Fruit fly (Drosophila melanogaster): Measurements from ENCODE around the gene CG18178.

The CG18178 gene

DNA sequence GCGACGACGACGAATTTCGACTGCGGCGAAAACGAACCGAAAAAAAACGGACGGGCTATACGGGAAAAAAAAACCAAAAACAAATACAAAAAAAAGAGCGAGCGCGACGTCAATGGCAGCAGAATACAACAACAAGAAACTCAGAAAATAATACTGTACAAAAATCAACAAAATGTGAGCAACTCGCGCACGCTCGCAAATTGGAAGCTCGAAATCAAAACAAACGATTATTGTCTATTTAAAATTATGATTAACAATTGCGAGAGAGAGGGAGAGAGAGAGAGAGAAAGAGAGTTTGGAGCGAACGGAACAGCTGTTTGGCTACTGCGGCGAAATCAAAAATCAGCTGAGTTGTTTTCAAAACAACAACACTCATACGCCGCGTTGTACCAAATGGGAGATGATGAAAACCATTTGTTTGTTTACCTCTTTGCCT, 43.4 kb downstream of the CG18178 start (continued):
- TF ChIP-seq CG16779 (tag; optimal IDR thresholded peaks at IDR 0.05) (peak; percentile 72), CG11762 (GFP tag; optimal IDR thresholded peaks at IDR 0.05; ENCODE audit: insufficient read depth) (no peak), fkh (GFP tag; optimal IDR thresholded peaks at IDR 0.05) (peak; percentile 77), CG7368 (GFP tag; optimal IDR thresholded peaks at IDR 0.05) (no peak), spab (GFP tag; optimal IDR thresholded peaks at IDR 0.05) (no peak), Eip75B (GFP tag; optimal IDR thresholded peaks at IDR 0.05) (no peak), fd59A (GFP tag; optimal IDR thresholded peaks at IDR 0.05) (no peak), vri (GFP tag; optimal IDR thresholded peaks at IDR 0.05) (peak; percentile 90), OdsH (GFP tag; optimal IDR thresholded peaks at IDR 0.05) (no peak), esn (GFP tag; optimal IDR thresholded peaks at IDR 0.05) (peak; percentile 46)

DNA sequence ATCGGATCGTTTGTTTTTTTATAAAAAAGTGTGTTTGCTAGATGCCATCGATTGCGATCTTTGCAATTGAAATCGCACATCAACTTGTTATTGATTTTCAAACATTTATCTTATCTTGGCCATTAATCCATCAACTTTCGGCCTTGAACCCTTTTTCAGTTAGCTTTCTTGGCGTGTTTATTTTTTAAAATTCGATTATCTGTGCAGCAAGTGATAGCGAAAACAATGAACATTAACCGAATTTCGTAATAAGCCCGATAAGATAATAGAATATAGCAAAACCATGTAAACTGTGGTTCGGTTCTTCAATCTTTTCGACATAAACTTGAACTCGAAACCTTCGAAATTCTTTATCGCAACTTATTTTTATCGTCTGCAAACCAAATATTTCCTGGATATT, 44.6 kb downstream of the CG18178 start:
- TF ChIP-seq Eip93F (GFP tag; optimal IDR thresholded peaks at IDR 0.05), result peak; percentile 61
- no peak for TF ChIP-seq CG16779 (tag; optimal IDR thresholded peaks at IDR 0.05)
- no peak for TF ChIP-seq Ets21C (GFP tag; optimal IDR thresholded peaks at IDR 0.05)
- TF ChIP-seq Eip78C (GFP tag), result no peak
- TF ChIP-seq pdm3 (GFP tag; optimal IDR thresholded peaks at IDR 0.05), result no peak
- peak; percentile 95 for TF ChIP-seq vri (GFP tag; optimal IDR thresholded peaks at IDR 0.05)

DNA sequence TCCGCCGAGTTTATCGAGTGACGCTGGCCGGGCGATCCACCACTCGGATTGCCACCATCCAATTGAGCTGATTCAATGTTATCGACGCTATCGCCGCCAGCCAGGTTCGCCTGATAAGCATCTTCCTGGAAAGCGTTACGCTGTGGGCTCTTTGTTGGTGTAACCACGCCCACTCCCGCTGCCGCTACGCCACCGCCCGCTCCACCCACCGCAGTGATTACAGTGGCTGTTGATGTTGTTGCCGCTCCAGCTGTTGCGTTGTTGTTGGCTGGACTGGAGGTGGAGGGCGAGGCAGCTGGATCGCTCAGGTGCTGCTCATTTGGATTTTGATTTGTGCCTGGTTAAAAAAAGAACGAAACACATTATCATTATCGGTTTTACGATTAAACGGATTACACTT, 47.6 kb downstream of the CG18178 start:
- no peak for TF ChIP-seq spab (GFP tag; optimal IDR thresholded peaks at IDR 0.05)
- TF ChIP-seq CG16779 (tag; optimal IDR thresholded peaks at IDR 0.05), result no peak
- TF ChIP-seq Hr39 (GFP tag; optimal IDR thresholded peaks at IDR 0.05), result no peak
- no peak for TF ChIP-seq dsx (GFP tag; optimal IDR thresholded peaks at IDR 0.05; ENCODE audit: poor library complexity, severe bottlenecking)
- peak; percentile 48 for TF ChIP-seq svp (GFP tag)
- no peak for TF ChIP-seq Ets21C (GFP tag; optimal IDR thresholded peaks at IDR 0.05)
- TF ChIP-seq fd85E (GFP tag; optimal IDR thresholded peaks at IDR 0.05), result no peak
- no peak for TF ChIP-seq Blimp-1 (GFP tag; optimal IDR thresholded peaks at IDR 0.05)
- no peak for TF ChIP-seq cyc (GFP tag; optimal IDR thresholded peaks at IDR 0.05)
- no peak for TF ChIP-seq eg (GFP tag; IDR thresholded peaks at IDR 0.05)
- no peak for TF ChIP-seq Smox (GFP tag; optimal IDR thresholded peaks at IDR 0.05)
- no peak for TF ChIP-seq CG6792 (GFP tag; optimal IDR thresholded peaks at IDR 0.05)
- no peak for TF ChIP-seq Ets96B (tag; optimal IDR thresholded peaks at IDR 0.05)
- no peak for TF ChIP-seq CG31627 (GFP tag; optimal IDR thresholded peaks at IDR 0.05)
- peak; percentile 96 for TF ChIP-seq vri (GFP tag; optimal IDR thresholded peaks at IDR 0.05)
- TF ChIP-seq Met (GFP tag; optimal IDR thresholded peaks at IDR 0.05), result no peak
- no peak for TF ChIP-seq esn (GFP tag; optimal IDR thresholded peaks at IDR 0.05)
- no peak for TF ChIP-seq Sox102F (GFP tag; optimal IDR thresholded peaks at IDR 0.05)
- TF ChIP-seq Eip78C (GFP tag), result no peak
- no peak for TF ChIP-seq fkh (GFP tag; optimal IDR thresholded peaks at IDR 0.05)
- TF ChIP-seq Sox14 (GFP tag; optimal IDR thresholded peaks at IDR 0.05), result peak; percentile 87
- peak; percentile 54 for TF ChIP-seq Eip93F (GFP tag; optimal IDR thresholded peaks at IDR 0.05)
- TF ChIP-seq CG32006 (GFP tag; optimal IDR thresholded peaks at IDR 0.05), result no peak
- TF ChIP-seq CG10631 (GFP tag; optimal IDR thresholded peaks at IDR 0.05), result no peak
- no peak for TF ChIP-seq Sox15 (GFP tag; optimal IDR thresholded peaks at IDR 0.05)
- TF ChIP-seq CG4318 (GFP tag; optimal IDR thresholded peaks at IDR 0.05), result no peak
- no peak for TF ChIP-seq Hr4 (GFP tag; optimal IDR thresholded peaks at IDR 0.05)
